Worm (Caenorhabditis elegans) whole organism, mixed stage, embryonic: Measurements from ENCODE around the gene W03F8.6.

ENCODE experiments used
- bed-3 ChIP-seq: fragments of 200-800 bp; sonication (Bioruptor generic); optimal IDR thresholded peaks from 3 replicates; lab custom pipeline; 2018; ENCODE audit warnings: mild to moderate bottlenecking, missing genetic modification characterization, moderate library complexity, missing compliant biosample characterization
- blmp-1 ChIP-seq: fragments of 150-350 bp; optimal IDR thresholded peaks from 2 replicates; lab custom pipeline; 2014; ENCODE audit warnings: missing biosample characterization, missing genetic modification characterization
- ceh-39 ChIP-seq: fragments of 150-350 bp; optimal IDR thresholded peaks from 2 replicates; lab custom pipeline; 2014; ENCODE audit warnings: missing biosample characterization, missing genetic modification characterization
- ceh-83 ChIP-seq: fragments of 200-800 bp; sonication (Bioruptor generic); optimal IDR thresholded peaks from 2 replicates; lab custom pipeline; 2018; ENCODE audit warnings: mild to moderate bottlenecking, missing genetic modification characterization, missing compliant biosample characterization
- ces-1 ChIP-seq: fragments of 150-350 bp; optimal IDR thresholded peaks from 2 replicates; lab custom pipeline; 2014; ENCODE audit warnings: missing biosample characterization, missing genetic modification reagents, missing genetic modification characterization
- cnd-1 ChIP-seq: fragments of 200-800 bp; sonication (Bioruptor generic); optimal IDR thresholded peaks from 2 replicates; lab custom pipeline; 2018; ENCODE audit warnings: mild to moderate bottlenecking, missing genetic modification characterization, missing compliant biosample characterization
- drap-1 ChIP-seq: fragments of 200-800 bp; sonication (Bioruptor generic); optimal IDR thresholded peaks from 3 replicates; lab custom pipeline; 2018; ENCODE audit warnings: mild to moderate bottlenecking, missing genetic modification characterization, missing compliant biosample characterization
- elt-3 ChIP-seq: fragments of 150-350 bp; optimal IDR thresholded peaks from 2 replicates; lab custom pipeline; 2014; ENCODE audit warnings: missing biosample characterization, missing genetic modification characterization
- flh-1 ChIP-seq: fragments of 200-800 bp; sonication (Bioruptor generic); optimal IDR thresholded peaks from 2 replicates; lab custom pipeline; 2018; ENCODE audit warnings: mild to moderate bottlenecking, missing genetic modification characterization, moderate library complexity, missing compliant biosample characterization
- hlh-1 ChIP-seq: fragments of 150-350 bp; optimal IDR thresholded peaks from 2 replicates; lab custom pipeline; 2014; ENCODE audit warnings: missing biosample characterization, missing genetic modification reagents, missing genetic modification characterization
- lin-32 ChIP-seq: fragments of 200-800 bp; sonication (Bioruptor generic); optimal IDR thresholded peaks from 2 replicates; lab custom pipeline; 2018; ENCODE audit warnings: mild to moderate bottlenecking, missing genetic modification characterization, missing compliant biosample characterization
- lsy-2 ChIP-seq: fragments of 150-350 bp; optimal IDR thresholded peaks from 2 replicates; lab custom pipeline; 2014; ENCODE audit warnings: missing biosample characterization, missing genetic modification characterization
- mab-5 ChIP-seq: fragments of 150-350 bp; optimal IDR thresholded peaks from 2 replicates; lab custom pipeline; 2014; ENCODE audit warnings: missing biosample characterization, missing genetic modification characterization
- mls-2 ChIP-seq: sonication (generic microtip); optimal IDR thresholded peaks from 2 replicates; lab custom pipeline; 2016; ENCODE audit warnings: mild to moderate bottlenecking, missing genetic modification characterization, moderate library complexity, missing compliant biosample characterization
- nhr-12 ChIP-seq: fragments of 150-350 bp; optimal IDR thresholded peaks from 2 replicates; lab custom pipeline; 2014; ENCODE audit warnings: missing biosample characterization, missing genetic modification characterization
- nhr-2 ChIP-seq: fragments of 150-350 bp; optimal IDR thresholded peaks from 2 replicates; lab custom pipeline; 2014; ENCODE audit warnings: missing biosample characterization, missing genetic modification characterization
- nhr-237 ChIP-seq: fragments of 150-350 bp; optimal IDR thresholded peaks from 2 replicates; lab custom pipeline; 2014; ENCODE audit warnings: missing biosample characterization, missing genetic modification characterization
- nhr-28 ChIP-seq: fragments of 150-350 bp; optimal IDR thresholded peaks from 2 replicates; lab custom pipeline; 2014; ENCODE audit warnings: missing biosample characterization, missing genetic modification characterization
- nhr-76 ChIP-seq: sonication (generic microtip); optimal IDR thresholded peaks from 2 replicates; lab custom pipeline; 2017; ENCODE audit warnings: missing biosample characterization, missing genetic modification characterization
- pha-4 ChIP-seq: fragments of 150-350 bp; optimal IDR thresholded peaks from 2 replicates; lab custom pipeline; 2018; ENCODE audit warnings: missing biosample characterization, missing genetic modification reagents, missing genetic modification characterization
- snpc-4 ChIP-seq: fragments of 150-350 bp; optimal IDR thresholded peaks from 2 replicates; lab custom pipeline; 2014; ENCODE audit warnings: missing biosample characterization, missing genetic modification characterization
- sptf-1 ChIP-seq: sonication (generic microtip); optimal IDR thresholded peaks from 2 replicates; lab custom pipeline; 2017; ENCODE audit warnings: mild to moderate bottlenecking, missing genetic modification characterization, moderate library complexity, missing compliant biosample characterization
- tbx-8 ChIP-seq: fragments of 200-800 bp; sonication (Bioruptor generic); optimal IDR thresholded peaks from 2 replicates; lab custom pipeline; 2018; ENCODE audit warnings: mild to moderate bottlenecking, missing genetic modification characterization, moderate library complexity, missing compliant biosample characterization
- unc-120 ChIP-seq: sonication (generic microtip); optimal IDR thresholded peaks from 2 replicates; lab custom pipeline; 2017; ENCODE audit warnings: missing genetic modification characterization, missing compliant biosample characterization; ENCODE audit not compliant: poor library complexity, severe bottlenecking
- unc-39 ChIP-seq: fragments of 150-350 bp; optimal IDR thresholded peaks from 2 replicates; lab custom pipeline; 2014; ENCODE audit warnings: missing biosample characterization, missing genetic modification characterization
- unc-62 ChIP-seq: fragments of 150-350 bp; optimal IDR thresholded peaks from 2 replicates; lab custom pipeline; 2014; ENCODE audit warnings: missing biosample characterization, missing genetic modification reagents, missing genetic modification characterization
- zip-8 ChIP-seq: fragments of 150-350 bp; optimal IDR thresholded peaks from 2 replicates; lab custom pipeline; 2014; ENCODE audit warnings: missing biosample characterization, missing genetic modification characterization
- ztf-11 ChIP-seq: fragments of 150-350 bp; optimal IDR thresholded peaks from 2 replicates; lab custom pipeline; 2014; ENCODE audit warnings: missing biosample characterization, missing genetic modification characterization

Gene W03F8.6

ce11 chrIV:5152391-5152790 is 34.0 kb downstream of the W03F8.6 start, which contains the start of gene soc-2:
Gene soc-2 (minus strand): TSS chrIV:5152491.
- TF ChIP-seq unc-39 (tag; lab: Kevin White, UChicago) (no peak), unc-62 (no peak), blmp-1 (no peak), cnd-1 (tag; lab: Kevin White, UChicago) (no peak), nhr-2 (no peak), zip-8 (no peak), drap-1 (GFP tag; lab: Kevin White, UChicago) (no peak), tbx-8 (GFP tag; lab: Kevin White, UChicago) (no peak), nhr-237 (no peak), flh-1 (GFP tag; lab: Kevin White, UChicago) (no peak), pha-4 (tag; lab: Kevin White, UChicago) (no peak), nhr-12 (tag; lab: Kevin White, UChicago) (no peak), ztf-11 (tag; lab: Kevin White, UChicago) (no peak)

- TF ChIP-seq elt-3 (tag; lab: Kevin White, UChicago) (no peak), mls-2 (no peak), nhr-28 (tag; lab: Kevin White, UChicago) (no peak), nhr-237 (no peak), unc-39 (tag; lab: Kevin White, UChicago) (no peak), bed-3 (GFP tag; lab: Kevin White, UChicago) (no peak)
Observed at ce11 chrIV:5149793-5150192, 36.6 kb downstream of the W03F8.6 start, which contains the start of gene C24D10.5. Gene C24D10.5 (plus strand): TSS chrIV:5150093.

DNA sequence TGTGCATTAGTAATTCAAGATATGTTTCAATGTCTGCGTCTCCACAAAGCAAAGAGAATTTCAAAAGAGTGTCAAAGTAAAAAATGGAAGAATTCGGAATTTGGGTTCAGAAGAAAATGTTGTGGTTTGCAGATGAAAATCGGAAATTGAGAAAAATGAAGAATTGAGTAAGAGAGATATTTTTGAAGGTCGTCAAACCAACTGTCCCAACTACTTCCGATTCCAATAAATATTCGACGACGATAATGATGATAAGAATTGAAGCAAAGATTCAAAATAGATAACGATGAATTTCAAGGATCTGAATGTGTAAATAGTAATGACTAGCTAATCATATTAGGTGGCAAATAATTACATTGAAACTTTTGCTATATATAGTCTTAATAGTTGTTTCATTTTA is 46.4 kb downstream of the W03F8.6 start:
- no peak for TF ChIP-seq snpc-4
- TF ChIP-seq ceh-83: no peak
- TF ChIP-seq elt-3 (tag; lab: Kevin White, UChicago): no peak
- no peak for TF ChIP-seq bed-3 (GFP tag; lab: Kevin White, UChicago)
- TF ChIP-seq hlh-1 (tag; lab: Kevin White, UChicago): no peak
- TF ChIP-seq sptf-1 (tag; lab: Kevin White, UChicago): no peak
- TF ChIP-seq nhr-237: no peak
- TF ChIP-seq nhr-76 (tag; lab: Kevin White, UChicago): no peak
- no peak for TF ChIP-seq ces-1
- no peak for TF ChIP-seq cnd-1 (tag; lab: Kevin White, UChicago)
- no peak for TF ChIP-seq unc-120 (tag; lab: Kevin White, UChicago)
- no peak for TF ChIP-seq ceh-39 (tag; lab: Kevin White, UChicago)
- no peak for TF ChIP-seq lin-32
- no peak for TF ChIP-seq lsy-2 (tag; lab: Kevin White, UChicago)
- no peak for TF ChIP-seq mab-5 (tag; lab: Kevin White, UChicago)
- TF ChIP-seq, all 35 proteins: peak for 0

ce11 chrIV:5139189-5139588 is 47.2 kb downstream of the W03F8.6 start:
- no peak for TF ChIP-seq sptf-1 (tag; lab: Kevin White, UChicago)
- TF ChIP-seq pha-4 (tag; lab: Kevin White, UChicago): no peak
- TF ChIP-seq ces-1: peak; percentile 44

DNA sequence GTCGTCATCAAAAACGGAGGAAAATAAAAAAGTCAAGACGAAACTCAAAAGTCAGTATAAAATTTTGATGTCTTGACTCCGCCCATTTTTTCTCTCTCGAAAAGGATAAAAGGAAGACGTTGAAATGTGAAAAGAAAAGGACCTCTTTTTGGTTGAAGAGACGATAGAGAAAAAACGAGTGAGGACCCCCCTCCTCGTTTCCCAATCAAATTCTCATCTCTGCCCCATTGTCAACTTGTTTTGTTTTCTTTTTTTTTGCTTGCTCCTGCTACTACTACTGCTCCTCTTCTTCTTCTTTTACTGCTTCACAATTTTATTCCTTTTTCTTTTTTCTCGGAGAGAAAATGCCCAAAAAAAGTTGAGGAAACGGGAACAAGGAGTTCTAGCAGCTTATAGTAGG is 48.6 kb downstream of the W03F8.6 start:
- TF ChIP-seq nhr-76 (tag; lab: Kevin White, UChicago) (no peak), ces-1 (peak; percentile 88)

DNA sequence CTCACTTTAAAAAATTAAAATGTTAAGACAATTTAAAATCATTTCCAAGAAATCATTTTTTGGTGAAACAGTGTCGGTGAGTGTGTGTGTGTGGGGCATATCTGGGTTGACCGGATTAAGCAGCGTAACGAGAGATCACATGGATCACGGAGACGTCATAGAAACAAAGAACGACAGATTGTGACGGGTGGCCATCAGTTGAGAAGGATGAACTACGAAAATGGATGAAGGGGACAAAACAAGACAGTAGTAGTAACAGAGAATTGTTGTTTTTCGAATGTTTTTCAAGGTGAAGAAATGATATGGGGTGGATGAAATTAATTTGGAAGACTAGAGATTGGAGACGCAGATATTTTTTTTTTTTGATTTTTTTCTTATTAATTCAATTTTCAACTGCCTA is 49.9 kb downstream of the W03F8.6 start:
- TF ChIP-seq sptf-1 (tag; lab: Kevin White, UChicago): no peak
- peak; percentile 48 for TF ChIP-seq unc-120 (tag; lab: Kevin White, UChicago)
